Fruit fly (Drosophila melanogaster) whole organism, embryonic: ENCODE data around the gene CG9328.

Source experiments
- Antp ChIP-seq: fragments of 200-800 bp; sonication (Bioruptor generic); optimal IDR thresholded peaks from 3 replicates; lab custom pipeline; 2016; ENCODE audit warnings: missing biosample characterization, missing genetic modification characterization
- B-H1 ChIP-seq: fragments of 200-800 bp; sonication (Bioruptor generic); IDR thresholded peaks from 3 replicates; pipeline ENCODE4 v1.3.6; 2022; ENCODE audit warnings: missing biosample characterization, missing genetic modification characterization
- CG10274 ChIP-seq: fragments of 200-800 bp; sonication (Bioruptor generic); optimal IDR thresholded peaks from 3 replicates; lab custom pipeline; 2017; ENCODE audit warnings: missing biosample characterization, mild to moderate bottlenecking, missing genetic modification characterization
- CG10321 ChIP-seq: fragments of 200-800 bp; sonication (Bioruptor generic); IDR thresholded peaks from 2 replicates; pipeline ENCODE4 v1.3.6; 2022; ENCODE audit warnings: missing biosample characterization, missing genetic modification characterization
- CG10462 ChIP-seq: fragments of 200-800 bp; sonication (Bioruptor generic); optimal IDR thresholded peaks from 2 replicates; lab custom pipeline; 2016; ENCODE audit warnings: missing biosample characterization, missing genetic modification characterization
- CG13123 ChIP-seq: fragments of 200-800 bp; sonication (Bioruptor generic); optimal IDR thresholded peaks from 2 replicates; lab custom pipeline; 2016; ENCODE audit warnings: missing biosample characterization, missing genetic modification characterization
- CG14441 ChIP-seq: fragments of 200-800 bp; sonication (Bioruptor generic); IDR thresholded peaks from 2 replicates; pipeline ENCODE4 v1.3.6; 2022; ENCODE audit warnings: missing biosample characterization, missing genetic modification characterization
- CG14667 ChIP-seq: fragments of 200-800 bp; sonication (Bioruptor generic); IDR thresholded peaks from 2 replicates; pipeline ENCODE4 v1.3.6; 2022; ENCODE audit warnings: missing biosample characterization, missing genetic modification characterization
- CG1529 ChIP-seq: fragments of 200-800 bp; sonication (Bioruptor generic); optimal IDR thresholded peaks from 3 replicates; lab custom pipeline; 2018; ENCODE audit warnings: missing biosample characterization, missing genetic modification characterization
- CG1647 ChIP-seq: fragments of 200-800 bp; sonication (Bioruptor generic); optimal IDR thresholded peaks from 3 replicates; lab custom pipeline; 2016; ENCODE audit warnings: missing biosample characterization, missing genetic modification characterization
- CG16779 ChIP-seq: fragments of 200-800 bp; sonication (Bioruptor generic); IDR thresholded peaks from 2 replicates; pipeline ENCODE4 v1.3.6; 2022; ENCODE audit warnings: missing biosample characterization, missing genetic modification characterization
- CG17612 ChIP-seq: fragments of 200-800 bp; sonication (Bioruptor generic); IDR thresholded peaks from 2 replicates; pipeline ENCODE4 v1.3.6; 2022; ENCODE audit warnings: missing biosample characterization, missing genetic modification characterization
- CG17829 ChIP-seq: fragments of 200-800 bp; optimal IDR thresholded peaks from 2 replicates; lab custom pipeline; 2019; ENCODE audit warnings: missing biosample characterization, mild to moderate bottlenecking, missing genetic modification characterization, moderate library complexity
- CG18599 ChIP-seq: fragments of 200-800 bp; sonication (Bioruptor generic); optimal IDR thresholded peaks from 3 replicates; lab custom pipeline; 2017; ENCODE audit warnings: missing biosample characterization, missing genetic modification characterization, mild to moderate bottlenecking, moderate library complexity, missing genetic modification reagents
- CG30431 ChIP-seq: fragments of 200-800 bp; sonication (Bioruptor generic); optimal IDR thresholded peaks from 2 replicates; lab custom pipeline; 2017; ENCODE audit warnings: missing biosample characterization, missing genetic modification characterization
- CG31365 ChIP-seq: fragments of 200-800 bp; sonication (Bioruptor generic); optimal IDR thresholded peaks from 2 replicates; lab custom pipeline; 2018; ENCODE audit warnings: missing biosample characterization, mild to moderate bottlenecking, missing genetic modification characterization
- CG4730 ChIP-seq: fragments of 200-800 bp; sonication (Bioruptor generic); IDR thresholded peaks from 2 replicates; pipeline ENCODE4 v1.3.6; 2022; ENCODE audit warnings: missing biosample characterization, missing genetic modification characterization
- CG4820 ChIP-seq: fragments of 200-800 bp; sonication (Bioruptor generic); optimal IDR thresholded peaks from 3 replicates; lab custom pipeline; 2016; ENCODE audit warnings: missing biosample characterization, missing genetic modification characterization
- CG6683 ChIP-seq: fragments of 200-800 bp; sonication (Bioruptor generic); optimal IDR thresholded peaks from 2 replicates; lab custom pipeline; 2017; ENCODE audit warnings: missing biosample characterization, mild to moderate bottlenecking, missing genetic modification characterization, missing genetic modification reagents
- CG6791 ChIP-seq: fragments of 200-800 bp; sonication (Bioruptor generic); IDR thresholded peaks from 3 replicates; pipeline ENCODE4 v1.3.6; 2022; ENCODE audit warnings: missing biosample characterization, missing genetic modification characterization; ENCODE audit not compliant: partially characterized antibody
- CG9609 ChIP-seq: fragments of 200-800 bp; sonication (Bioruptor generic); optimal IDR thresholded peaks from 3 replicates; lab custom pipeline; 2016; ENCODE audit warnings: missing biosample characterization, missing genetic modification characterization
- CG9876 ChIP-seq: fragments of 200-800 bp; sonication (Bioruptor generic); optimal IDR thresholded peaks from 2 replicates; lab custom pipeline; 2016; ENCODE audit warnings: missing biosample characterization, missing genetic modification characterization
- Elba2 ChIP-seq: fragments of 200-800 bp; sonication (Bioruptor generic); optimal IDR thresholded peaks from 3 replicates; lab custom pipeline; 2016; ENCODE audit warnings: missing biosample characterization, missing genetic modification characterization
- HHEX ChIP-seq: fragments of 200-800 bp; sonication (Bioruptor generic); optimal IDR thresholded peaks from 3 replicates; lab custom pipeline; 2017; ENCODE audit warnings: missing biosample characterization, mild to moderate bottlenecking, missing genetic modification characterization, missing genetic modification reagents
- Jarid2 ChIP-seq: fragments of 200-800 bp; sonication (Bioruptor generic); optimal IDR thresholded peaks from 3 replicates; lab custom pipeline; 2017; ENCODE audit warnings: mild to moderate bottlenecking, missing biosample characterization, missing genetic modification reagents, missing genetic modification characterization
- Med ChIP-seq: fragments of 200-800 bp; sonication (Bioruptor generic); peaks from one replicate; lab custom pipeline; 2016; ENCODE audit warnings: missing biosample characterization, missing genetic modification characterization, mild to moderate bottlenecking, inconsistent platforms, moderate library complexity
- Nf-YB ChIP-seq: fragments of 200-800 bp; sonication (Bioruptor generic); optimal IDR thresholded peaks from 3 replicates; lab custom pipeline; 2019; ENCODE audit warnings: missing biosample characterization, mild to moderate bottlenecking, missing genetic modification characterization, moderate library complexity
- Pdp1 ChIP-seq, 2 experiments: fragments of 200-800 bp; sonication (Bioruptor generic); optimal IDR thresholded peaks; 3 replicates each; lab custom pipeline; 2016; ENCODE audit warnings: missing biosample characterization in 2 of 2, missing genetic modification characterization in 2 of 2, mild to moderate bottlenecking in 1 of 2, moderate library complexity in 1 of 2
- Tbp ChIP-seq: fragments of >200 bp; optimal IDR thresholded peaks from 2 replicates; lab custom pipeline; 2018; ENCODE audit warnings: missing biosample characterization, missing genetic modification characterization
- al ChIP-seq: fragments of 200-800 bp; sonication (Bioruptor generic); IDR thresholded peaks from 2 replicates; pipeline ENCODE4 v1.3.6; 2022; ENCODE audit warnings: missing biosample characterization, missing genetic modification characterization
- ase ChIP-seq: fragments of 200-800 bp; sonication (Bioruptor generic); IDR thresholded peaks from 3 replicates; pipeline ENCODE4 v1.3.6; 2022; ENCODE audit warnings: missing biosample characterization, missing genetic modification characterization
- bsh ChIP-seq, 2 experiments: fragments of 200-800 bp; sonication (Bioruptor generic); optimal IDR thresholded peaks; 2 replicates each; lab custom pipeline; 2017 to 2018; ENCODE audit warnings: mild to moderate bottlenecking in 2 of 2, missing biosample characterization in 2 of 2, missing genetic modification characterization in 2 of 2, moderate library complexity in 1 of 2
- corto ChIP-seq: fragments of 200-800 bp; sonication (Bioruptor generic); optimal IDR thresholded peaks from 2 replicates; lab custom pipeline; 2016; ENCODE audit warnings: missing biosample characterization, mild to moderate bottlenecking, missing genetic modification characterization, moderate library complexity
- croc ChIP-seq: fragments of 200-800 bp; sonication (Bioruptor generic); conservative IDR thresholded peaks from 3 replicates; pipeline ENCODE4 v1.3.6; 2022; ENCODE audit warnings: missing biosample characterization, missing genetic modification characterization
- crp ChIP-seq, 2 experiments: fragments of 200-800 bp; sonication (Bioruptor generic); optimal IDR thresholded peaks; 2 replicates in 1 of 2; 3 replicates in 1 of 2; lab custom pipeline; 2017; ENCODE audit warnings: missing biosample characterization in 2 of 2, missing genetic modification characterization in 2 of 2, mild to moderate bottlenecking in 1 of 2, moderate library complexity in 1 of 2
- dimm ChIP-seq: fragments of 200-800 bp; sonication (Bioruptor generic); IDR thresholded peaks from 2 replicates; pipeline ENCODE4 v1.3.6; 2022; ENCODE audit warnings: missing biosample characterization, missing genetic modification characterization
- fd64A ChIP-seq: fragments of 200-800 bp; sonication (Bioruptor generic); optimal IDR thresholded peaks from 3 replicates; lab custom pipeline; 2018; ENCODE audit warnings: missing biosample characterization, mild to moderate bottlenecking, missing genetic modification characterization
- gfzf ChIP-seq: fragments of 200-800 bp; sonication (Bioruptor generic); optimal IDR thresholded peaks from 2 replicates; lab custom pipeline; 2016; ENCODE audit warnings: missing biosample characterization, mild to moderate bottlenecking, missing genetic modification characterization, moderate library complexity
- grau ChIP-seq: fragments of 200-800 bp; optimal IDR thresholded peaks from 3 replicates; lab custom pipeline; 2019; ENCODE audit warnings: missing biosample characterization, mild to moderate bottlenecking, missing genetic modification characterization, moderate library complexity
- h ChIP-seq: fragments of >200 bp; optimal IDR thresholded peaks from 2 replicates; lab custom pipeline; 2017
- insv ChIP-seq, 2 experiments: fragments of 200-800 bp; sonication (Bioruptor generic); optimal IDR thresholded peaks; 3 replicates each; lab custom pipeline; 2016 to 2018; ENCODE audit warnings: missing biosample characterization in 2 of 2, missing genetic modification characterization in 2 of 2
- kni ChIP-seq: fragments of 200-800 bp; sonication (Bioruptor generic); optimal IDR thresholded peaks from 3 replicates; lab custom pipeline; 2017; ENCODE audit warnings: mild to moderate bottlenecking, missing biosample characterization, missing genetic modification reagents, missing genetic modification characterization
- knrl ChIP-seq: fragments of 200-800 bp; sonication (Bioruptor generic); IDR thresholded peaks from 3 replicates; pipeline ENCODE4 v1.3.6; 2022; ENCODE audit warnings: missing biosample characterization, missing genetic modification characterization; ENCODE audit not compliant: partially characterized antibody
- lov ChIP-seq, 2 experiments: fragments of 200-800 bp in 1 of 2; fragments of >200 bp in 1 of 2; sonication (Bioruptor generic) in 1 of 2; IDR thresholded peaks in 1 of 2; optimal IDR thresholded peaks in 1 of 2; 2 replicates in 1 of 2; 3 replicates in 1 of 2; pipeline versions ENCODE4 v1.3.6 to Lab custom; 2017 to 2022; ENCODE audit warnings: missing biosample characterization in 1 of 2, missing genetic modification characterization in 1 of 2
- nmo ChIP-seq: fragments of 200-800 bp; sonication (Bioruptor generic); optimal IDR thresholded peaks from 2 replicates; lab custom pipeline; 2018; ENCODE audit warnings: missing biosample characterization, mild to moderate bottlenecking, missing genetic modification characterization, moderate library complexity
- org-1 ChIP-seq: fragments of 200-800 bp; sonication (Bioruptor generic); optimal IDR thresholded peaks from 2 replicates; lab custom pipeline; 2017; ENCODE audit warnings: missing biosample characterization, missing genetic modification characterization
- salm ChIP-seq: fragments of 200-800 bp; sonication (Bioruptor generic); optimal IDR thresholded peaks from 2 replicates; lab custom pipeline; 2018; ENCODE audit warnings: missing biosample characterization, mild to moderate bottlenecking, missing genetic modification characterization
- slbo ChIP-seq: fragments of 200-800 bp; sonication (Bioruptor generic); IDR thresholded peaks from 2 replicates; pipeline ENCODE4 v1.3.6; 2022; ENCODE audit warnings: missing biosample characterization, missing genetic modification characterization
- sqz ChIP-seq: fragments of 200-800 bp; sonication (Bioruptor generic); optimal IDR thresholded peaks from 3 replicates; lab custom pipeline; 2018; ENCODE audit warnings: missing biosample characterization, mild to moderate bottlenecking, missing genetic modification characterization
- tup ChIP-seq: fragments of 200-800 bp; sonication (Bioruptor generic); optimal IDR thresholded peaks from 2 replicates; lab custom pipeline; 2016; ENCODE audit warnings: missing biosample characterization, mild to moderate bottlenecking, missing genetic modification characterization, moderate library complexity
- vfl ChIP-seq: fragments of 200-800 bp; sonication (Bioruptor generic); optimal IDR thresholded peaks from 2 replicates; lab custom pipeline; 2016; ENCODE audit warnings: missing biosample characterization, missing genetic modification characterization

The CG9328 gene

DNA sequence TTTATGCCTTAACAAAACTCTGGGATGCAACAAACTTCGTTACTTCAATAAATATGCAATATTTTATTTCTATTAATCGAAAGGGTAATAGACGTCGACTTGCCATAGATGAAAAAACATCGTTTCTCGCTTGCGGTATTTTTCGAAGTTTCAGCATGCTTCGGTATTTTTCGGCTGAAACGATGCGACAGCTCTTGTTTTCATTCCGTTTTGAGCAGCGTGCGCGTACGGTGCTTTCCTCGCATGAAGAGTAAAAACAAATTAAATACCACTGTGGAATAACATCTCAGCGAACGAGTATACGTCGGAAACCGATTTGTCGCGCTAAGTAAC lies at the start of gene CG9328 (continued):
- TF ChIP-seq knrl (GFP tag; lab: Robert Waterston, UW) (peak; percentile 40; the same call in 1 of the 3 replicates), gfzf (GFP tag; lab: Kevin White, UChicago) (peak; percentile 64), tup (GFP tag; lab: Kevin White, UChicago) (no peak), sqz (GFP tag; lab: Kevin White, UChicago) (no peak), CG16779 (GFP tag; lab: Robert Waterston, UW) (no peak; the same call in 1 of the 2 replicates), insv (GFP tag; optimal IDR thresholded peaks at IDR 0.05; lab: Kevin White, UChicago) (peak in 1 of 2 experiments; percentile 43), lov (optimal IDR thresholded peaks at IDR 0.05; lab: Kevin White, UChicago) (no peak), lov (GFP tag; IDR thresholded peaks at IDR 0.05; lab: Robert Waterston, UW) (0 out of 3 replicates have a peak, but pooled peaks have one; percentile 18), corto (GFP tag; lab: Kevin White, UChicago) (no peak), CG10321 (GFP tag; lab: Robert Waterston, UW) (no peak), CG10462 (GFP tag; lab: Kevin White, UChicago) (no peak), grau (tag; lab: Kevin White, UChicago) (peak; percentile 45), Med (GFP tag; lab: Kevin White, UChicago) (peak; percentile 91), CG4730 (no peak), CG30431 (GFP tag; lab: Kevin White, UChicago) (no peak), CG31365 (tag; lab: Kevin White, UChicago) (no peak), CG9609 (GFP tag; lab: Kevin White, UChicago) (no peak), CG6791 (GFP tag; lab: Robert Waterston, UW) (peak; percentile 63; the same call in 2 of the 3 replicates), B-H1 (no peak; the same call in 2 of the 3 replicates), CG9876 (GFP tag; lab: Kevin White, UChicago) (no peak), CG10274 (no peak), fd64A (no peak), CG18599 (GFP tag; lab: Kevin White, UChicago) (peak; percentile 72), kni (GFP tag; lab: Kevin White, UChicago) (no peak), CG13123 (no peak), Nf-YB (GFP tag; lab: Kevin White, UChicago) (peak; percentile 1), h (lab: Kevin White, UChicago) (no peak), ase (GFP tag; lab: Robert Waterston, UW) (no peak), CG14441 (GFP tag; lab: Robert Waterston, UW) (0 out of 2 replicates have a peak, but pooled peaks have one; percentile 27), croc (GFP tag; lab: Robert Waterston, UW) (no peak), nmo (GFP tag; lab: Kevin White, UChicago) (peak; percentile 5), CG17612 (no peak), vfl (GFP tag; lab: Kevin White, UChicago) (no peak), Elba2 (no peak), CG1647 (GFP tag; lab: Kevin White, UChicago) (no peak), Tbp (no peak), org-1 (GFP tag; lab: Kevin White, UChicago) (no peak), CG4820 (GFP tag; lab: Kevin White, UChicago) (no peak), CG14667 (no peak), Antp (GFP tag; lab: Kevin White, UChicago) (no peak), HHEX (GFP tag; lab: Kevin White, UChicago) (no peak), dimm (no peak), al (no peak), Jarid2 (GFP tag; lab: Kevin White, UChicago) (peak; percentile 94), CG17829 (tag; lab: Kevin White, UChicago) (peak; percentile 70), salm (tag; lab: Kevin White, UChicago) (no peak), slbo (GFP tag; lab: Robert Waterston, UW) (peak; percentile 39; the same call in 1 of the 2 replicates), bsh (GFP tag; optimal IDR thresholded peaks at IDR 0.05; lab: Kevin White, UChicago) (peak in 1 of 2 experiments; percentile 15), crp (GFP tag; optimal IDR thresholded peaks at IDR 0.05; lab: Kevin White, UChicago) (no peak), Pdp1 (GFP tag; optimal IDR thresholded peaks at IDR 0.05; lab: Kevin White, UChicago) (peak; percentile 8 to 46), CG1529 (no peak), CG6683 (GFP tag; lab: Kevin White, UChicago) (no peak)
